Fruit fly (Drosophila melanogaster) whole organism: Measurements from ENCODE around the gene amx.

ENCODE experiments used
- Dll ChIP-seq: fragments of >200 bp; optimal IDR thresholded peaks from 2 replicates; lab custom pipeline; 2017
- EcR ChIP-seq, 2 experiments: fragments of >200 bp; optimal IDR thresholded peaks; 2 replicates each; lab custom pipeline; 2017; ENCODE audit warnings: missing biosample characterization in 2 of 2, missing genetic modification characterization in 2 of 2, missing genetic modification reagents in 2 of 2
- pan ChIP-seq: fragments of >200 bp; optimal IDR thresholded peaks from 2 replicates; lab custom pipeline; 2017
- psq ChIP-seq: fragments of >200 bp; optimal IDR thresholded peaks from 2 replicates; lab custom pipeline; 2017
- usp ChIP-seq: fragments of >200 bp; optimal IDR thresholded peaks from 2 replicates; lab custom pipeline; 2017; ENCODE audit warnings: missing biosample characterization, missing genetic modification characterization, mixed read lengths

- TF ChIP-seq psq (lab: Kevin White, UChicago) (no peak), usp (no peak), EcR (GFP tag; optimal IDR thresholded peaks at IDR 0.05; lab: Kevin White, UChicago) (no peak), pan (no peak), Dll (lab: Kevin White, UChicago) (no peak)
Observed at dm6 chrX:9200234-9200633, 46.9 kb downstream of the amx start.
